Fruit fly (Drosophila melanogaster) whole organism, prepupa: ENCODE results near the gene CG15056.

Experiments
- Blimp-1 ChIP-seq: fragments of 200-800 bp; sonication (Bioruptor generic); optimal IDR thresholded peaks from 3 replicates; lab custom pipeline; 2017; ENCODE audit warnings: missing biosample characterization, missing genetic modification characterization, mild to moderate bottlenecking, moderate library complexity, missing genetic modification reagents
- CG10631 ChIP-seq: fragments of 200-800 bp; sonication (Bioruptor generic); optimal IDR thresholded peaks from 2 replicates; lab custom pipeline; 2016; ENCODE audit warnings: missing biosample characterization, missing genetic modification characterization
- CG10669 ChIP-seq: fragments of 200-800 bp; sonication (Bioruptor generic); optimal IDR thresholded peaks from 3 replicates; lab custom pipeline; 2018; ENCODE audit warnings: missing biosample characterization, mild to moderate bottlenecking, missing genetic modification characterization, moderate library complexity
- CG11294 ChIP-seq: fragments of 200-800 bp; sonication (Bioruptor generic); IDR thresholded peaks from 2 replicates; pipeline ENCODE4 v1.3.6; 2022; ENCODE audit warnings: missing biosample characterization, missing genetic modification characterization
- CG11902 ChIP-seq: fragments of 200-800 bp; sonication (Bioruptor generic); optimal IDR thresholded peaks from 3 replicates; lab custom pipeline; 2016; ENCODE audit warnings: missing biosample characterization, missing genetic modification characterization
- CG15336 ChIP-seq: fragments of 200-800 bp; sonication (Bioruptor generic); IDR thresholded peaks from 2 replicates; pipeline ENCODE4 v1.3.6; 2022; ENCODE audit warnings: missing biosample characterization, missing genetic modification characterization
- CG1621 ChIP-seq: fragments of 200-800 bp; sonication (Bioruptor generic); optimal IDR thresholded peaks from 3 replicates; lab custom pipeline; 2018; ENCODE audit warnings: missing biosample characterization, mild to moderate bottlenecking, missing genetic modification characterization
- CG31627 ChIP-seq: fragments of 200-800 bp; sonication (Bioruptor generic); optimal IDR thresholded peaks from 3 replicates; lab custom pipeline; 2016; ENCODE audit warnings: missing biosample characterization, missing genetic modification characterization
- CG32006 ChIP-seq: fragments of 200-800 bp; sonication (Bioruptor generic); optimal IDR thresholded peaks from 3 replicates; lab custom pipeline; 2017; ENCODE audit warnings: missing biosample characterization, mild to moderate bottlenecking, missing genetic modification characterization
- CG34406 ChIP-seq: fragments of 200-800 bp; sonication (Bioruptor generic); optimal IDR thresholded peaks from 3 replicates; lab custom pipeline; 2016; ENCODE audit warnings: missing biosample characterization, missing genetic modification characterization
- CG3919 ChIP-seq: fragments of 200-800 bp; sonication (Bioruptor generic); optimal IDR thresholded peaks from 3 replicates; lab custom pipeline; 2016; ENCODE audit warnings: missing biosample characterization, missing genetic modification characterization
- CG6276 ChIP-seq: fragments of 200-800 bp; sonication (Bioruptor generic); optimal IDR thresholded peaks from 2 replicates; lab custom pipeline; 2017; ENCODE audit warnings: missing biosample characterization, mild to moderate bottlenecking, missing genetic modification characterization
- CG6792 ChIP-seq: fragments of 200-800 bp; sonication (Bioruptor generic); optimal IDR thresholded peaks from 3 replicates; lab custom pipeline; 2016; ENCODE audit warnings: missing biosample characterization, missing genetic modification characterization
- CG6808 ChIP-seq: fragments of 200-800 bp; sonication (Bioruptor generic); optimal IDR thresholded peaks from 3 replicates; lab custom pipeline; 2017; ENCODE audit warnings: missing biosample characterization, missing genetic modification characterization, mild to moderate bottlenecking, moderate library complexity, missing genetic modification reagents
- CG8319 ChIP-seq: fragments of 200-800 bp; sonication (Bioruptor generic); optimal IDR thresholded peaks from 3 replicates; lab custom pipeline; 2016; ENCODE audit warnings: missing biosample characterization, missing genetic modification characterization
- CG8632 ChIP-seq: fragments of 200-800 bp; sonication (Bioruptor generic); optimal IDR thresholded peaks from 3 replicates; lab custom pipeline; 2016; ENCODE audit warnings: missing biosample characterization, missing genetic modification characterization
- CG9139 ChIP-seq: fragments of 200-800 bp; sonication (Bioruptor generic); optimal IDR thresholded peaks from 3 replicates; lab custom pipeline; 2017; ENCODE audit warnings: missing biosample characterization, mild to moderate bottlenecking, missing genetic modification characterization
- Eip75B ChIP-seq: fragments of 200-800 bp; sonication (Bioruptor generic); optimal IDR thresholded peaks from 3 replicates; lab custom pipeline; 2016; ENCODE audit warnings: missing biosample characterization, missing genetic modification characterization
- Eip93F ChIP-seq: fragments of 200-800 bp; sonication (Bioruptor generic); optimal IDR thresholded peaks from 2 replicates; lab custom pipeline; 2016; ENCODE audit warnings: missing biosample characterization, mild to moderate bottlenecking, missing genetic modification characterization
- Ets21C ChIP-seq: fragments of 200-800 bp; sonication (Bioruptor generic); optimal IDR thresholded peaks from 3 replicates; lab custom pipeline; 2016; ENCODE audit warnings: missing biosample characterization, missing genetic modification characterization
- Ets96B ChIP-seq: fragments of 200-800 bp; optimal IDR thresholded peaks from 2 replicates; lab custom pipeline; 2019; ENCODE audit warnings: missing biosample characterization, mild to moderate bottlenecking, missing genetic modification characterization, moderate library complexity
- Hr38 ChIP-seq: sonication (Bioruptor generic); optimal IDR thresholded peaks from 2 replicates; lab custom pipeline; 2016; ENCODE audit warnings: missing biosample characterization, missing genetic modification characterization
- Hr4 ChIP-seq: fragments of 200-800 bp; sonication (Bioruptor generic); optimal IDR thresholded peaks from 3 replicates; lab custom pipeline; 2016; ENCODE audit warnings: missing biosample characterization, missing genetic modification characterization
- Lpt ChIP-seq: fragments of 200-800 bp; sonication (Bioruptor generic); optimal IDR thresholded peaks from 3 replicates; lab custom pipeline; 2016; ENCODE audit warnings: missing biosample characterization, missing genetic modification characterization
- OdsH ChIP-seq: fragments of 200-800 bp; sonication (Bioruptor generic); optimal IDR thresholded peaks from 3 replicates; lab custom pipeline; 2016; ENCODE audit warnings: missing biosample characterization, missing genetic modification characterization
- Smox ChIP-seq: fragments of 200-800 bp; sonication (Bioruptor generic); optimal IDR thresholded peaks from 3 replicates; lab custom pipeline; 2016; ENCODE audit warnings: missing biosample characterization, missing genetic modification characterization
- Sox102F ChIP-seq: fragments of 200-800 bp; sonication (Bioruptor generic); optimal IDR thresholded peaks from 2 replicates; lab custom pipeline; 2016; ENCODE audit warnings: missing biosample characterization, mild to moderate bottlenecking, missing genetic modification characterization
- Sox14 ChIP-seq: fragments of 200-800 bp; sonication (Bioruptor generic); optimal IDR thresholded peaks from 3 replicates; lab custom pipeline; 2016; ENCODE audit warnings: missing biosample characterization, missing genetic modification characterization
- Sox15 ChIP-seq: fragments of 200-800 bp; sonication (Bioruptor generic); optimal IDR thresholded peaks from 3 replicates; lab custom pipeline; 2016; ENCODE audit warnings: missing biosample characterization, missing genetic modification characterization
- achi ChIP-seq: fragments of 200-800 bp; sonication (Bioruptor generic); optimal IDR thresholded peaks from 3 replicates; lab custom pipeline; 2016; ENCODE audit warnings: missing biosample characterization, missing genetic modification characterization
- acj6 ChIP-seq: fragments of 200-800 bp; sonication (Bioruptor generic); optimal IDR thresholded peaks from 3 replicates; lab custom pipeline; 2016; ENCODE audit warnings: missing biosample characterization, missing genetic modification characterization
- cyc ChIP-seq: fragments of 200-800 bp; sonication (Bioruptor generic); optimal IDR thresholded peaks from 3 replicates; lab custom pipeline; 2016; ENCODE audit warnings: missing biosample characterization, missing genetic modification characterization
- dsx ChIP-seq: fragments of 200-800 bp; optimal IDR thresholded peaks from 3 replicates; lab custom pipeline; 2019; ENCODE audit warnings: missing biosample characterization, mild to moderate bottlenecking, missing genetic modification characterization, moderate library complexity; ENCODE audit not compliant: poor library complexity, severe bottlenecking
- esn ChIP-seq: fragments of 200-800 bp; sonication (Bioruptor generic); optimal IDR thresholded peaks from 2 replicates; lab custom pipeline; 2016; ENCODE audit warnings: missing biosample characterization, mild to moderate bottlenecking, missing genetic modification characterization, moderate library complexity
- fd59A ChIP-seq: fragments of 200-800 bp; sonication (Bioruptor generic); optimal IDR thresholded peaks from 2 replicates; lab custom pipeline; 2017; ENCODE audit warnings: missing biosample characterization, mild to moderate bottlenecking, missing genetic modification characterization, missing genetic modification reagents
- fd85E ChIP-seq: fragments of 200-800 bp; sonication (Bioruptor generic); optimal IDR thresholded peaks from 3 replicates; lab custom pipeline; 2016; ENCODE audit warnings: missing biosample characterization, missing genetic modification characterization
- fkh ChIP-seq: fragments of 200-800 bp; sonication (Bioruptor generic); optimal IDR thresholded peaks from 3 replicates; lab custom pipeline; 2017; ENCODE audit warnings: missing biosample characterization, mild to moderate bottlenecking, missing genetic modification characterization, moderate library complexity
- lz ChIP-seq: fragments of 200-800 bp; sonication (Bioruptor generic); optimal IDR thresholded peaks from 3 replicates; lab custom pipeline; 2016; ENCODE audit warnings: missing biosample characterization, missing genetic modification characterization
- net ChIP-seq: fragments of 200-800 bp; sonication (Bioruptor generic); optimal IDR thresholded peaks from 3 replicates; lab custom pipeline; 2016; ENCODE audit warnings: missing biosample characterization, missing genetic modification characterization
- pdm3 ChIP-seq: fragments of 200-800 bp; sonication (Bioruptor generic); optimal IDR thresholded peaks from 3 replicates; lab custom pipeline; 2016; ENCODE audit warnings: missing biosample characterization, missing genetic modification characterization
- spab ChIP-seq: fragments of 200-800 bp; sonication (Bioruptor generic); optimal IDR thresholded peaks from 2 replicates; lab custom pipeline; 2017; ENCODE audit warnings: missing biosample characterization, mild to moderate bottlenecking, missing genetic modification characterization, missing genetic modification reagents
- svp ChIP-seq: fragments of 200-800 bp; sonication (Bioruptor generic); peaks from one replicate; lab custom pipeline; 2016; ENCODE audit warnings: missing biosample characterization, missing genetic modification characterization
- topi ChIP-seq: fragments of 200-800 bp; sonication (Bioruptor generic); optimal IDR thresholded peaks from 3 replicates; lab custom pipeline; 2016; ENCODE audit warnings: missing biosample characterization, missing genetic modification characterization
- vri ChIP-seq: fragments of 200-800 bp; sonication (Bioruptor generic); optimal IDR thresholded peaks from 3 replicates; lab custom pipeline; 2016; ENCODE audit warnings: missing biosample characterization, mild to moderate bottlenecking, missing genetic modification characterization

Gene CG15056

dm6 chrX:18366033-18366850 is 49.0 kb upstream of the CG15056 start, which contains the start of gene CrebB (continued):
- TF ChIP-seq CG31627: peak; percentile 5
- peak; percentile 51 for TF ChIP-seq Lpt
- no peak for TF ChIP-seq CG32006 (GFP tag; lab: Kevin White, UChicago)
- no peak for TF ChIP-seq esn (GFP tag; lab: Kevin White, UChicago)
- TF ChIP-seq Sox14 (GFP tag; lab: Kevin White, UChicago): peak; percentile 52
- TF ChIP-seq Eip75B (GFP tag; lab: Kevin White, UChicago): peak; percentile 40
- TF ChIP-seq vri (GFP tag; lab: Kevin White, UChicago): peak; percentile 97
- no peak for TF ChIP-seq Blimp-1
- no peak for TF ChIP-seq pdm3
- TF ChIP-seq Hr4: no peak
- no peak for TF ChIP-seq net (GFP tag; lab: Kevin White, UChicago)
- TF ChIP-seq acj6 (GFP tag; lab: Kevin White, UChicago): peak; percentile 17
- TF ChIP-seq CG9139 (GFP tag; lab: Kevin White, UChicago): peak; percentile 29
- TF ChIP-seq Hr38: no peak
- no peak for TF ChIP-seq CG6792 (GFP tag; lab: Kevin White, UChicago)
- TF ChIP-seq Eip93F: no peak
- no peak for TF ChIP-seq CG8319 (GFP tag; lab: Kevin White, UChicago)
- TF ChIP-seq, all 60 proteins: peak for 27

dm6 chrX:18366851-18367649 is 48.2 kb upstream of the CG15056 start:
- peak; percentile 12 for TF ChIP-seq Lpt
- TF ChIP-seq Hr38: no peak
- peak; percentile 37 for TF ChIP-seq net (GFP tag; lab: Kevin White, UChicago)
- TF ChIP-seq acj6 (GFP tag; lab: Kevin White, UChicago): peak; percentile 47
- TF ChIP-seq CG11902 (GFP tag; lab: Kevin White, UChicago): peak; percentile 33
- TF ChIP-seq CG3919: peak; percentile 0
- TF ChIP-seq fd59A (GFP tag; lab: Kevin White, UChicago): peak; percentile 31
- peak; percentile 73 for TF ChIP-seq CG6276 (GFP tag; lab: Kevin White, UChicago)
- TF ChIP-seq CG10631 (GFP tag; lab: Kevin White, UChicago): peak; percentile 11
- peak; percentile 46 for TF ChIP-seq Blimp-1
- peak; percentile 67 for TF ChIP-seq cyc (GFP tag; lab: Kevin White, UChicago)
- TF ChIP-seq CG34406: peak; percentile 18
- no peak for TF ChIP-seq CG9139 (GFP tag; lab: Kevin White, UChicago)
- peak; percentile 73 for TF ChIP-seq Sox14 (GFP tag; lab: Kevin White, UChicago)
- no peak for TF ChIP-seq fd85E (GFP tag; lab: Kevin White, UChicago)
- TF ChIP-seq fkh: peak; percentile 67
- peak; percentile 64 for TF ChIP-seq Ets21C (GFP tag; lab: Kevin White, UChicago)
- TF ChIP-seq CG6808: peak; percentile 42
- TF ChIP-seq Eip93F: no peak
- peak; percentile 93 for TF ChIP-seq svp (GFP tag; lab: Kevin White, UChicago)
- TF ChIP-seq vri (GFP tag; lab: Kevin White, UChicago): peak; percentile 37
- TF ChIP-seq CG31627: peak; percentile 75
- TF ChIP-seq pdm3: peak; percentile 72
- peak; percentile 79 for TF ChIP-seq Sox102F (GFP tag; lab: Kevin White, UChicago)
- TF ChIP-seq spab (GFP tag; lab: Kevin White, UChicago): peak; percentile 16
- peak; percentile 53 for TF ChIP-seq OdsH (GFP tag; lab: Kevin White, UChicago)
- TF ChIP-seq achi (GFP tag; lab: Kevin White, UChicago): peak; percentile 53
- peak; percentile 51 for TF ChIP-seq CG8632
- TF ChIP-seq Ets96B: peak; percentile 68
- TF ChIP-seq CG1621 (tag; lab: Kevin White, UChicago): peak; percentile 15
- no peak for TF ChIP-seq Sox15 (GFP tag; lab: Kevin White, UChicago)
- peak; percentile 78 for TF ChIP-seq topi (GFP tag; lab: Kevin White, UChicago)
- TF ChIP-seq lz (GFP tag; lab: Kevin White, UChicago): peak; percentile 76
- TF ChIP-seq CG10669: peak; percentile 66
- peak; percentile 72; the same call in 1 of the 2 replicates for TF ChIP-seq CG11294
- TF ChIP-seq CG15336 (GFP tag; lab: Robert Waterston, UW): peak; percentile 90
- peak; percentile 78 for TF ChIP-seq Hr4
- TF ChIP-seq CG32006 (GFP tag; lab: Kevin White, UChicago): peak; percentile 73
- TF ChIP-seq dsx (GFP tag; lab: Kevin White, UChicago): peak; percentile 69
- no peak for TF ChIP-seq CG8319 (GFP tag; lab: Kevin White, UChicago)
- peak; percentile 44 for TF ChIP-seq Smox
